Fruit fly (Drosophila melanogaster) whole organism, embryonic: Measurements from ENCODE around the gene msl-3.

Experiments used
- CG10274 ChIP-seq: fragments of 200-800 bp; sonication (Bioruptor generic); optimal IDR thresholded peaks from 3 replicates; lab custom pipeline; 2017; ENCODE audit warnings: missing biosample characterization, mild to moderate bottlenecking, missing genetic modification characterization
- CG11085 ChIP-seq: fragments of 200-800 bp; sonication (Bioruptor generic); IDR thresholded peaks from 2 replicates; pipeline ENCODE4 v1.3.6; 2022; ENCODE audit warnings: missing biosample characterization, missing genetic modification characterization
- CG12744 ChIP-seq: fragments of 200-800 bp; sonication (Bioruptor generic); optimal IDR thresholded peaks from 2 replicates; lab custom pipeline; 2016; ENCODE audit warnings: missing biosample characterization, missing genetic modification characterization
- CG14441 ChIP-seq: fragments of 200-800 bp; sonication (Bioruptor generic); IDR thresholded peaks from 2 replicates; pipeline ENCODE4 v1.3.6; 2022; ENCODE audit warnings: missing biosample characterization, missing genetic modification characterization
- CG14965 ChIP-seq: fragments of 200-800 bp; sonication (Bioruptor generic); optimal IDR thresholded peaks from 2 replicates; lab custom pipeline; 2016; ENCODE audit warnings: missing biosample characterization, missing genetic modification characterization, borderline replicate concordance
- CG15011 ChIP-seq: fragments of 200-800 bp; sonication (Bioruptor generic); optimal IDR thresholded peaks from 3 replicates; lab custom pipeline; 2018; ENCODE audit warnings: missing biosample characterization, mild to moderate bottlenecking, missing genetic modification characterization
- CG15601 ChIP-seq: fragments of 200-800 bp; sonication (Bioruptor generic); optimal IDR thresholded peaks from 3 replicates; lab custom pipeline; 2019; ENCODE audit warnings: missing biosample characterization, mild to moderate bottlenecking, missing genetic modification characterization, moderate library complexity
- CG1602 ChIP-seq: fragments of 200-800 bp; sonication (Bioruptor generic); optimal IDR thresholded peaks from 3 replicates; lab custom pipeline; 2016; ENCODE audit warnings: missing biosample characterization, missing genetic modification characterization
- CG1792 ChIP-seq: fragments of 200-800 bp; sonication (Bioruptor generic); optimal IDR thresholded peaks from 2 replicates; lab custom pipeline; 2016; ENCODE audit warnings: missing biosample characterization, missing genetic modification characterization
- CG2129 ChIP-seq: fragments of 200-800 bp; sonication (Bioruptor generic); IDR thresholded peaks from 2 replicates; pipeline ENCODE4 v1.3.6; 2022; ENCODE audit warnings: missing biosample characterization, missing genetic modification characterization; ENCODE audit not compliant: partially characterized antibody
- CG2712 ChIP-seq: fragments of 200-800 bp; optimal IDR thresholded peaks from 3 replicates; lab custom pipeline; 2019; ENCODE audit warnings: missing biosample characterization, mild to moderate bottlenecking, missing genetic modification characterization, moderate library complexity
- CG3726 ChIP-seq: fragments of 200-800 bp; sonication (Bioruptor generic); IDR thresholded peaks from 3 replicates; pipeline ENCODE4, ENCODE4 v1.3.6; 2022; ENCODE audit warnings: missing biosample characterization, missing genetic modification characterization
- CG4328 ChIP-seq: fragments of 200-800 bp; sonication (Bioruptor generic); optimal IDR thresholded peaks from 3 replicates; lab custom pipeline; 2017; ENCODE audit warnings: missing biosample characterization, missing genetic modification reagents, missing genetic modification characterization
- CG4707 ChIP-seq: fragments of 200-800 bp; sonication (Bioruptor generic); optimal IDR thresholded peaks from 2 replicates; lab custom pipeline; 2018; ENCODE audit warnings: missing biosample characterization, mild to moderate bottlenecking, missing genetic modification characterization, moderate library complexity
- CG6272 ChIP-seq: fragments of 200-800 bp; sonication (Bioruptor generic); IDR thresholded peaks from 2 replicates; pipeline ENCODE4 v1.3.6; 2022; ENCODE audit warnings: missing biosample characterization, missing genetic modification characterization
- CG6689 ChIP-seq: fragments of 200-800 bp; sonication (Bioruptor generic); IDR thresholded peaks from 2 replicates; pipeline ENCODE4 v1.3.6; 2022; ENCODE audit warnings: missing biosample characterization, missing genetic modification characterization
- CG7963 ChIP-seq: fragments of 200-800 bp; sonication (Bioruptor generic); IDR thresholded peaks from 3 replicates; pipeline ENCODE4 v1.3.6; 2022; ENCODE audit warnings: missing biosample characterization, missing genetic modification characterization; ENCODE audit not compliant: partially characterized antibody
- CG7987 ChIP-seq: fragments of 200-800 bp; sonication (Bioruptor generic); optimal IDR thresholded peaks from 2 replicates; lab custom pipeline; 2018; ENCODE audit warnings: missing biosample characterization, mild to moderate bottlenecking, missing genetic modification characterization, moderate library complexity
- CG8944 ChIP-seq: fragments of 200-800 bp; sonication (Bioruptor generic); optimal IDR thresholded peaks from 3 replicates; lab custom pipeline; 2016; ENCODE audit warnings: missing biosample characterization, missing genetic modification characterization
- CG9215 ChIP-seq: fragments of 200-800 bp; sonication (Bioruptor generic); IDR thresholded peaks from 2 replicates; pipeline ENCODE4 v1.3.6; 2022; ENCODE audit warnings: missing biosample characterization, missing genetic modification characterization
- CG9817 ChIP-seq: fragments of 200-800 bp; sonication (Bioruptor generic); optimal IDR thresholded peaks from 2 replicates; lab custom pipeline; 2018; ENCODE audit warnings: missing biosample characterization, mild to moderate bottlenecking, missing genetic modification characterization, moderate library complexity
- CTCF ChIP-seq: fragments of 200-800 bp; sonication (Bioruptor generic); optimal IDR thresholded peaks from 2 replicates; lab custom pipeline; 2017; ENCODE audit warnings: missing biosample characterization, mild to moderate bottlenecking, missing genetic modification characterization, moderate library complexity
- Chrac-16 ChIP-seq: fragments of 200-800 bp; sonication (Bioruptor generic); optimal IDR thresholded peaks from 3 replicates; lab custom pipeline; 2016; ENCODE audit warnings: missing biosample characterization, missing genetic modification characterization
- Dll ChIP-seq: fragments of 200-800 bp; sonication (Bioruptor generic); IDR thresholded peaks from 4 replicates; pipeline ENCODE4 v1.3.6; 2022; ENCODE audit warnings: missing biosample characterization, missing genetic modification characterization; ENCODE audit not compliant: partially characterized antibody
- H15 ChIP-seq: fragments of 200-800 bp; sonication (Bioruptor generic); IDR thresholded peaks from 3 replicates; pipeline ENCODE4 v1.3.6; 2022; ENCODE audit warnings: missing biosample characterization, missing genetic modification characterization
- H2.0 ChIP-seq: fragments of 200-800 bp; sonication (Bioruptor generic); IDR thresholded peaks from 2 replicates; pipeline ENCODE4 v1.3.6; 2022; ENCODE audit warnings: missing biosample characterization, missing genetic modification characterization
- Hand ChIP-seq: fragments of 200-800 bp; sonication (Bioruptor generic); optimal IDR thresholded peaks from 2 replicates; lab custom pipeline; 2017; ENCODE audit warnings: mild to moderate bottlenecking, missing biosample characterization, missing genetic modification reagents, missing genetic modification characterization
- Mrtf ChIP-seq: fragments of 200-800 bp; sonication (Bioruptor generic); IDR thresholded peaks from 3 replicates; pipeline ENCODE4 v1.3.6; 2022; ENCODE audit warnings: missing biosample characterization, missing genetic modification characterization
- Optix ChIP-seq: fragments of 200-800 bp; sonication (Bioruptor generic); IDR thresholded peaks from 3 replicates; pipeline ENCODE4 v1.3.6; 2022; ENCODE audit warnings: missing biosample characterization, missing genetic modification characterization
- Ptx1 ChIP-seq: fragments of 200-800 bp; sonication (Bioruptor generic); IDR thresholded peaks from 2 replicates; pipeline ENCODE4 v1.3.6; 2022; ENCODE audit warnings: missing biosample characterization, missing genetic modification characterization
- Rx ChIP-seq: fragments of 200-800 bp; sonication (Bioruptor generic); IDR thresholded peaks from 2 replicates; pipeline ENCODE4 v1.3.6; 2022; ENCODE audit warnings: missing biosample characterization, missing genetic modification characterization
- Scr ChIP-seq: fragments of 200-800 bp; sonication (Bioruptor generic); IDR thresholded peaks from 2 replicates; pipeline ENCODE4 v1.3.6; 2022; ENCODE audit warnings: missing biosample characterization, missing genetic modification characterization; ENCODE audit not compliant: partially characterized antibody
- TFAM ChIP-seq: fragments of 200-800 bp; sonication (Bioruptor generic); optimal IDR thresholded peaks from 2 replicates; lab custom pipeline; 2017; ENCODE audit warnings: missing biosample characterization, missing genetic modification characterization, inconsistent platforms
- ab ChIP-seq: fragments of 200-800 bp; sonication (Bioruptor generic); optimal IDR thresholded peaks from 2 replicates; lab custom pipeline; 2016; ENCODE audit warnings: missing biosample characterization, missing genetic modification characterization
- az2 ChIP-seq: fragments of 200-800 bp; sonication (Bioruptor generic); optimal IDR thresholded peaks from 3 replicates; lab custom pipeline; 2016; ENCODE audit warnings: missing biosample characterization, missing genetic modification characterization
- br ChIP-seq: fragments of >200 bp; optimal IDR thresholded peaks from 2 replicates; lab custom pipeline; 2017
- chn ChIP-seq: fragments of 200-800 bp; sonication (Bioruptor generic); optimal IDR thresholded peaks from 2 replicates; lab custom pipeline; 2016; ENCODE audit warnings: missing biosample characterization, missing genetic modification characterization
- dati ChIP-seq: fragments of 200-800 bp; sonication (Bioruptor generic); IDR thresholded peaks from 2 replicates; pipeline ENCODE4 v1.3.6; 2022; ENCODE audit warnings: missing biosample characterization, missing genetic modification characterization
- ems ChIP-seq: fragments of 200-800 bp; sonication (Bioruptor generic); optimal IDR thresholded peaks from 3 replicates; lab custom pipeline; 2016; ENCODE audit warnings: missing biosample characterization, missing genetic modification characterization
- esg ChIP-seq: fragments of 200-800 bp; sonication (Bioruptor generic); conservative IDR thresholded peaks from 2 replicates; pipeline ENCODE4 v1.3.6; 2022; ENCODE audit warnings: missing biosample characterization, missing genetic modification characterization
- fd3F ChIP-seq: fragments of 200-800 bp; sonication (Bioruptor generic); optimal IDR thresholded peaks from 2 replicates; lab custom pipeline; 2018; ENCODE audit warnings: missing biosample characterization, mild to moderate bottlenecking, missing genetic modification characterization, moderate library complexity
- gce ChIP-seq: fragments of 200-800 bp; sonication (Bioruptor generic); IDR thresholded peaks from 3 replicates; pipeline ENCODE4 v1.3.6; 2022; ENCODE audit warnings: missing biosample characterization, missing genetic modification characterization
- lov ChIP-seq, 2 experiments: fragments of 200-800 bp in 1 of 2; fragments of >200 bp in 1 of 2; sonication (Bioruptor generic) in 1 of 2; IDR thresholded peaks in 1 of 2; optimal IDR thresholded peaks in 1 of 2; 2 replicates in 1 of 2; 3 replicates in 1 of 2; pipeline versions ENCODE4 v1.3.6 to Lab custom; 2017 to 2022; ENCODE audit warnings: missing biosample characterization in 1 of 2, missing genetic modification characterization in 1 of 2
- luna ChIP-seq: fragments of 200-800 bp; sonication (Bioruptor generic); optimal IDR thresholded peaks from 2 replicates; lab custom pipeline; 2016; ENCODE audit warnings: missing biosample characterization, missing genetic modification characterization
- mld ChIP-seq: fragments of 200-800 bp; sonication (Bioruptor generic); IDR thresholded peaks from 3 replicates; pipeline ENCODE4 v1.3.6; 2022; ENCODE audit warnings: missing biosample characterization, missing genetic modification characterization; ENCODE audit not compliant: partially characterized antibody
- pita ChIP-seq: fragments of 200-800 bp; sonication (Bioruptor generic); optimal IDR thresholded peaks from 2 replicates; lab custom pipeline; 2017; ENCODE audit warnings: missing biosample characterization, mild to moderate bottlenecking, missing genetic modification characterization
- repo ChIP-seq: fragments of 200-800 bp; sonication (Bioruptor generic); optimal IDR thresholded peaks from 2 replicates; lab custom pipeline; 2016; ENCODE audit warnings: missing biosample characterization, missing genetic modification characterization
- shn ChIP-seq: fragments of 200-800 bp; sonication (Bioruptor generic); optimal IDR thresholded peaks from 3 replicates; lab custom pipeline; 2016; ENCODE audit warnings: missing biosample characterization, missing genetic modification characterization
- sima ChIP-seq: fragments of 200-800 bp; sonication (Bioruptor generic); optimal IDR thresholded peaks from 2 replicates; lab custom pipeline; 2016; ENCODE audit warnings: missing biosample characterization, missing genetic modification characterization
- sob ChIP-seq: fragments of 200-800 bp; sonication (Bioruptor generic); IDR thresholded peaks from 2 replicates; pipeline ENCODE4 v1.3.6; 2022; ENCODE audit warnings: missing biosample characterization, missing genetic modification characterization
- tio ChIP-seq: fragments of 200-800 bp; sonication (Bioruptor generic); optimal IDR thresholded peaks from 2 replicates; lab custom pipeline; 2017; ENCODE audit warnings: missing biosample characterization, missing genetic modification characterization, inconsistent platforms
- vfl ChIP-seq: fragments of 200-800 bp; sonication (Bioruptor generic); optimal IDR thresholded peaks from 2 replicates; lab custom pipeline; 2016; ENCODE audit warnings: missing biosample characterization, missing genetic modification characterization

Gene msl-3

dm6 chr3L:7090764-7091163 lies 34.6 kb downstream of the msl-3 start (continued):
- TF ChIP-seq pita (GFP tag; lab: Kevin White, UChicago), result no peak
- no peak for TF ChIP-seq CG10274
- no peak for TF ChIP-seq Scr (GFP tag; lab: Robert Waterston, UW)
- peak; percentile 22 for TF ChIP-seq CG9817 (tag; lab: Kevin White, UChicago)
- peak; percentile 3 for TF ChIP-seq tio (GFP tag; lab: Kevin White, UChicago)
- TF ChIP-seq CG12744 (GFP tag; lab: Kevin White, UChicago), result no peak
- peak; percentile 69; the same call in 1 of the 3 replicates for TF ChIP-seq Mrtf
- TF ChIP-seq CG2129 (GFP tag; lab: Robert Waterston, UW), result no peak
- TF ChIP-seq CG1792 (GFP tag; lab: Kevin White, UChicago), result peak; percentile 39
- TF ChIP-seq shn (GFP tag; lab: Kevin White, UChicago), result no peak
- TF ChIP-seq CG14441 (GFP tag; lab: Robert Waterston, UW), result peak; percentile 88
- no peak for TF ChIP-seq ab (GFP tag; lab: Kevin White, UChicago)
- TF ChIP-seq Hand (GFP tag; lab: Kevin White, UChicago), result no peak
- no peak for TF ChIP-seq vfl (GFP tag; lab: Kevin White, UChicago)
- peak; percentile 47; the same call in 1 of the 3 replicates for TF ChIP-seq gce (GFP tag; lab: Robert Waterston, UW)
- no peak for TF ChIP-seq CG7963 (GFP tag; lab: Robert Waterston, UW)
- TF ChIP-seq dati (GFP tag; lab: Robert Waterston, UW), result peak; percentile 31; the same call in 1 of the 2 replicates
- peak; percentile 54; the same call in 1 of the 2 replicates for TF ChIP-seq CG6272
- TF ChIP-seq CG6689 (GFP tag; lab: Robert Waterston, UW), result peak; percentile 78
- 0 out of 2 replicates have a peak, but pooled peaks have one; percentile 25 for TF ChIP-seq CG9215
- no peak for TF ChIP-seq CTCF (GFP tag; lab: Kevin White, UChicago)
- TF ChIP-seq CG4328 (GFP tag; lab: Kevin White, UChicago), result no peak
- TF ChIP-seq CG3726 (GFP tag; lab: Robert Waterston, UW), result peak; percentile 80
- TF ChIP-seq chn (GFP tag; lab: Kevin White, UChicago), result peak; percentile 23
- TF ChIP-seq CG2712 (tag; lab: Kevin White, UChicago), result peak; percentile 82
- TF ChIP-seq mld (GFP tag; lab: Robert Waterston, UW), result no peak
- no peak for TF ChIP-seq CG14965 (GFP tag; lab: Kevin White, UChicago)
- TF ChIP-seq Ptx1, result peak; percentile 76
- TF ChIP-seq H2.0, result peak; percentile 50
- TF ChIP-seq CG4707 (GFP tag; lab: Kevin White, UChicago), result no peak
- no peak for TF ChIP-seq CG15601 (tag; lab: Kevin White, UChicago)
- no peak for TF ChIP-seq br (lab: Kevin White, UChicago)
- TF ChIP-seq az2 (GFP tag; lab: Kevin White, UChicago), result peak; percentile 44
- peak; percentile 78 for TF ChIP-seq H15 (GFP tag; lab: Robert Waterston, UW)
- peak; percentile 41 for TF ChIP-seq repo
- TF ChIP-seq Chrac-16 (GFP tag; lab: Kevin White, UChicago), result peak; percentile 25
- TF ChIP-seq lov (optimal IDR thresholded peaks at IDR 0.05; lab: Kevin White, UChicago), result no peak
- 0 out of 3 replicates have a peak, but pooled peaks have one; percentile 29 for TF ChIP-seq lov (GFP tag; IDR thresholded peaks at IDR 0.05; lab: Robert Waterston, UW)
- no peak for TF ChIP-seq luna (GFP tag; lab: Kevin White, UChicago)
- TF ChIP-seq CG15011 (GFP tag; lab: Kevin White, UChicago), result no peak
- no peak for TF ChIP-seq sima
- peak; percentile 57 for TF ChIP-seq esg
- TF ChIP-seq Dll (GFP tag; lab: Robert Waterston, UW), result no peak
- peak; percentile 56; the same call in 2 of the 3 replicates for TF ChIP-seq Optix (GFP tag; lab: Robert Waterston, UW)
- TF ChIP-seq sob (GFP tag; lab: Robert Waterston, UW), result peak; percentile 76
- peak; percentile 62 for TF ChIP-seq ems (GFP tag; lab: Kevin White, UChicago)
- no peak for TF ChIP-seq CG7987 (GFP tag; lab: Kevin White, UChicago)
- TF ChIP-seq CG1602 (GFP tag; lab: Kevin White, UChicago), result peak; percentile 17
- no peak for TF ChIP-seq TFAM (GFP tag; lab: Kevin White, UChicago)
- peak; percentile 67 for TF ChIP-seq Rx (GFP tag; lab: Robert Waterston, UW)
- TF ChIP-seq CG11085, result 0 out of 2 replicates have a peak, but pooled peaks have one; percentile 30
- TF ChIP-seq CG8944 (GFP tag; lab: Kevin White, UChicago), result peak; percentile 15
- peak; percentile 9 for TF ChIP-seq fd3F (GFP tag; lab: Kevin White, UChicago)
